Fruit fly (Drosophila melanogaster) whole organism, embryonic: ENCODE measurements around the gene Acat2.

Experiments
- Abd-B ChIP-seq: fragments of 200-800 bp; sonication (Bioruptor generic); optimal IDR thresholded peaks from 2 replicates; lab custom pipeline; 2018; ENCODE audit warnings: missing biosample characterization, mild to moderate bottlenecking, missing genetic modification characterization, moderate library complexity
- Aef1 ChIP-seq: fragments of 200-800 bp; sonication (Bioruptor generic); IDR thresholded peaks from 3 replicates; pipeline ENCODE4 v1.3.6; 2022; ENCODE audit warnings: missing biosample characterization, missing genetic modification characterization
- CG10267 ChIP-seq: fragments of 200-800 bp; sonication (Bioruptor generic); optimal IDR thresholded peaks from 2 replicates; lab custom pipeline; 2018; ENCODE audit warnings: missing biosample characterization, mild to moderate bottlenecking, missing genetic modification characterization, moderate library complexity
- CG13424 ChIP-seq: fragments of 200-800 bp; sonication (Bioruptor generic); optimal IDR thresholded peaks from 2 replicates; lab custom pipeline; 2019; ENCODE audit warnings: missing biosample characterization, mild to moderate bottlenecking, missing genetic modification characterization, moderate library complexity
- CG13624 ChIP-seq: fragments of 200-800 bp; sonication (Bioruptor generic); optimal IDR thresholded peaks from 2 replicates; lab custom pipeline; 2016; ENCODE audit warnings: missing biosample characterization, missing genetic modification characterization
- CG18476 ChIP-seq: fragments of 200-800 bp; sonication (Bioruptor generic); optimal IDR thresholded peaks from 2 replicates; lab custom pipeline; 2016; ENCODE audit warnings: missing biosample characterization, mild to moderate bottlenecking, missing genetic modification characterization
- CG2712 ChIP-seq: fragments of 200-800 bp; optimal IDR thresholded peaks from 3 replicates; lab custom pipeline; 2019; ENCODE audit warnings: missing biosample characterization, mild to moderate bottlenecking, missing genetic modification characterization, moderate library complexity
- CG2875 ChIP-seq: fragments of 200-800 bp; sonication (Bioruptor generic); optimal IDR thresholded peaks from 2 replicates; lab custom pipeline; 2017; ENCODE audit warnings: missing biosample characterization, mild to moderate bottlenecking, missing genetic modification characterization, missing genetic modification reagents
- CG30403 ChIP-seq: fragments of 200-800 bp; sonication (Bioruptor generic); optimal IDR thresholded peaks from 3 replicates; lab custom pipeline; 2016; ENCODE audit warnings: missing biosample characterization, missing genetic modification characterization
- CG4282 ChIP-seq: fragments of 200-800 bp; sonication (Bioruptor generic); optimal IDR thresholded peaks from 2 replicates; lab custom pipeline; 2016; ENCODE audit warnings: missing biosample characterization, missing genetic modification characterization
- CG4328 ChIP-seq: fragments of 200-800 bp; sonication (Bioruptor generic); optimal IDR thresholded peaks from 3 replicates; lab custom pipeline; 2017; ENCODE audit warnings: missing biosample characterization, missing genetic modification reagents, missing genetic modification characterization
- CG4617 ChIP-seq: fragments of 200-800 bp; sonication (Bioruptor generic); optimal IDR thresholded peaks from 3 replicates; lab custom pipeline; 2016; ENCODE audit warnings: missing biosample characterization, missing genetic modification characterization, borderline replicate concordance
- CG7372 ChIP-seq: fragments of 200-800 bp; sonication (Bioruptor generic); IDR thresholded peaks from 2 replicates; pipeline ENCODE4 v1.3.6; 2022; ENCODE audit warnings: missing biosample characterization, missing genetic modification characterization
- CG7786 ChIP-seq: fragments of 200-800 bp; sonication (Bioruptor generic); optimal IDR thresholded peaks from 2 replicates; lab custom pipeline; 2016; ENCODE audit warnings: missing biosample characterization, missing genetic modification characterization
- CG7963 ChIP-seq: fragments of 200-800 bp; sonication (Bioruptor generic); IDR thresholded peaks from 3 replicates; pipeline ENCODE4 v1.3.6; 2022; ENCODE audit warnings: missing biosample characterization, missing genetic modification characterization; ENCODE audit not compliant: partially characterized antibody
- CG7987 ChIP-seq: fragments of 200-800 bp; sonication (Bioruptor generic); optimal IDR thresholded peaks from 2 replicates; lab custom pipeline; 2018; ENCODE audit warnings: missing biosample characterization, mild to moderate bottlenecking, missing genetic modification characterization, moderate library complexity
- CHES-1-like ChIP-seq: fragments of 200-800 bp; sonication (Bioruptor generic); optimal IDR thresholded peaks from 2 replicates; lab custom pipeline; 2016; ENCODE audit warnings: missing biosample characterization, missing genetic modification characterization
- D19A ChIP-seq: fragments of 200-800 bp; optimal IDR thresholded peaks from 3 replicates; lab custom pipeline; 2019; ENCODE audit warnings: missing biosample characterization, mild to moderate bottlenecking, missing genetic modification characterization, moderate library complexity
- Dbx ChIP-seq: fragments of 200-800 bp; sonication (Bioruptor generic); IDR thresholded peaks from 3 replicates; pipeline ENCODE4 v1.3.6; 2022; ENCODE audit warnings: missing biosample characterization, missing genetic modification characterization
- E2f2 ChIP-seq: fragments of 200-800 bp; sonication (Bioruptor generic); IDR thresholded peaks from 2 replicates; pipeline ENCODE4 v1.3.6; 2022; ENCODE audit warnings: missing biosample characterization, missing genetic modification characterization
- Eip74EF ChIP-seq, 2 experiments: fragments of 200-800 bp in 1 of 2; fragments of >200 bp in 1 of 2; sonication (Bioruptor generic) in 1 of 2; optimal IDR thresholded peaks; 2 replicates each; lab custom pipeline; 2017 to 2019; ENCODE audit warnings: missing biosample characterization in 2 of 2, missing genetic modification characterization in 2 of 2, mild to moderate bottlenecking in 1 of 2, moderate library complexity in 1 of 2
- Fer2 ChIP-seq: fragments of 200-800 bp; sonication (Bioruptor generic); optimal IDR thresholded peaks from 2 replicates; lab custom pipeline; 2018; ENCODE audit warnings: missing biosample characterization, mild to moderate bottlenecking, missing genetic modification characterization, moderate library complexity
- HHEX ChIP-seq: fragments of 200-800 bp; sonication (Bioruptor generic); optimal IDR thresholded peaks from 3 replicates; lab custom pipeline; 2017; ENCODE audit warnings: missing biosample characterization, mild to moderate bottlenecking, missing genetic modification characterization, missing genetic modification reagents
- Hr51 ChIP-seq, 2 experiments: fragments of 200-800 bp; sonication (Bioruptor generic); optimal IDR thresholded peaks; 2 replicates in 1 of 2; 3 replicates in 1 of 2; lab custom pipeline; 2016 to 2018; ENCODE audit warnings: missing biosample characterization in 2 of 2, missing genetic modification characterization in 2 of 2, mild to moderate bottlenecking in 1 of 2, moderate library complexity in 1 of 2
- Hsf ChIP-seq: fragments of 200-800 bp; sonication (Bioruptor generic); optimal IDR thresholded peaks from 3 replicates; lab custom pipeline; 2016; ENCODE audit warnings: missing biosample characterization, missing genetic modification characterization
- Med ChIP-seq: fragments of 200-800 bp; sonication (Bioruptor generic); peaks from one replicate; lab custom pipeline; 2016; ENCODE audit warnings: missing biosample characterization, missing genetic modification characterization, mild to moderate bottlenecking, inconsistent platforms, moderate library complexity
- NC2α ChIP-seq: fragments of 200-800 bp; sonication (Bioruptor generic); optimal IDR thresholded peaks from 2 replicates; lab custom pipeline; 2016; ENCODE audit warnings: missing biosample characterization, missing genetic modification characterization
- NK7.1 ChIP-seq: fragments of 200-800 bp; sonication (Bioruptor generic); optimal IDR thresholded peaks from 3 replicates; lab custom pipeline; 2016; ENCODE audit warnings: missing biosample characterization, missing genetic modification characterization
- NfI ChIP-seq: fragments of 200-800 bp; sonication (Bioruptor generic); optimal IDR thresholded peaks from 3 replicates; lab custom pipeline; 2018; ENCODE audit warnings: missing biosample characterization, mild to moderate bottlenecking, missing genetic modification characterization, moderate library complexity
- Opbp ChIP-seq: fragments of 200-800 bp; sonication (Bioruptor generic); IDR thresholded peaks from 3 replicates; pipeline ENCODE4 v1.3.6; 2022; ENCODE audit warnings: missing biosample characterization, missing genetic modification characterization; ENCODE audit not compliant: partially characterized antibody
- Scr ChIP-seq: fragments of 200-800 bp; sonication (Bioruptor generic); IDR thresholded peaks from 2 replicates; pipeline ENCODE4 v1.3.6; 2022; ENCODE audit warnings: missing biosample characterization, missing genetic modification characterization; ENCODE audit not compliant: partially characterized antibody
- Sox100B ChIP-seq: fragments of 200-800 bp; sonication (Bioruptor generic); optimal IDR thresholded peaks from 3 replicates; lab custom pipeline; 2018; ENCODE audit warnings: missing biosample characterization, mild to moderate bottlenecking, missing genetic modification characterization
- al ChIP-seq: fragments of 200-800 bp; sonication (Bioruptor generic); IDR thresholded peaks from 2 replicates; pipeline ENCODE4 v1.3.6; 2022; ENCODE audit warnings: missing biosample characterization, missing genetic modification characterization
- bcd ChIP-seq: fragments of 200-800 bp; sonication (Bioruptor generic); optimal IDR thresholded peaks from 2 replicates; lab custom pipeline; 2017; ENCODE audit warnings: missing biosample characterization, mild to moderate bottlenecking, missing genetic modification characterization
- cg ChIP-seq: fragments of 200-800 bp; sonication (Bioruptor generic); optimal IDR thresholded peaks from 3 replicates; lab custom pipeline; 2019; ENCODE audit warnings: missing biosample characterization, mild to moderate bottlenecking, missing genetic modification characterization, moderate library complexity
- gce ChIP-seq: fragments of 200-800 bp; sonication (Bioruptor generic); IDR thresholded peaks from 3 replicates; pipeline ENCODE4 v1.3.6; 2022; ENCODE audit warnings: missing biosample characterization, missing genetic modification characterization
- ham ChIP-seq: fragments of 200-800 bp; sonication (Bioruptor generic); IDR thresholded peaks from 2 replicates; pipeline ENCODE4 v1.3.6; 2022; ENCODE audit warnings: missing biosample characterization, missing genetic modification characterization
- her ChIP-seq: fragments of 200-800 bp; sonication (Bioruptor generic); optimal IDR thresholded peaks from 2 replicates; lab custom pipeline; 2016; ENCODE audit warnings: missing biosample characterization, missing genetic modification characterization
- ind ChIP-seq: fragments of 200-800 bp; sonication (Bioruptor generic); optimal IDR thresholded peaks from 3 replicates; lab custom pipeline; 2016; ENCODE audit warnings: missing biosample characterization, missing genetic modification characterization
- nom ChIP-seq: fragments of 200-800 bp; sonication (Bioruptor generic); optimal IDR thresholded peaks from 2 replicates; lab custom pipeline; 2017; ENCODE audit warnings: missing biosample characterization, missing genetic modification characterization, mild to moderate bottlenecking, moderate library complexity, missing genetic modification reagents
- phol ChIP-seq: fragments of 200-800 bp; sonication (Bioruptor generic); optimal IDR thresholded peaks from 3 replicates; lab custom pipeline; 2018; ENCODE audit warnings: missing biosample characterization, mild to moderate bottlenecking, missing genetic modification characterization, moderate library complexity
- sna ChIP-seq: fragments of 200-800 bp; sonication (Bioruptor generic); IDR thresholded peaks from 2 replicates; pipeline ENCODE4 v1.3.6; 2022; ENCODE audit warnings: missing biosample characterization, missing genetic modification characterization; ENCODE audit not compliant: partially characterized antibody
- tap ChIP-seq: fragments of 200-800 bp; optimal IDR thresholded peaks from 3 replicates; lab custom pipeline; 2019; ENCODE audit warnings: missing biosample characterization, mild to moderate bottlenecking, missing genetic modification characterization, moderate library complexity
- tll ChIP-seq, 2 experiments: fragments of 200-800 bp in 1 of 2; fragments of >200 bp in 1 of 2; sonication (Bioruptor generic) in 1 of 2; optimal IDR thresholded peaks; 2 replicates each; lab custom pipeline; 2017 to 2019; ENCODE audit warnings: missing biosample characterization in 2 of 2, missing genetic modification characterization in 2 of 2, mild to moderate bottlenecking in 1 of 2, moderate library complexity in 1 of 2
- toy ChIP-seq: fragments of 200-800 bp; sonication (Bioruptor generic); IDR thresholded peaks from 2 replicates; pipeline ENCODE4 v1.3.6; 2022; ENCODE audit warnings: missing biosample characterization, missing genetic modification characterization
- trem ChIP-seq: fragments of 200-800 bp; optimal IDR thresholded peaks from 3 replicates; lab custom pipeline; 2019; ENCODE audit warnings: missing biosample characterization, mild to moderate bottlenecking, missing genetic modification characterization, moderate library complexity
- ttk ChIP-seq: fragments of 200-800 bp; sonication (Bioruptor generic); IDR thresholded peaks from 2 replicates; pipeline ENCODE4 v2.1.2; 2022; ENCODE audit warnings: missing biosample characterization, missing genetic modification characterization
- vnd ChIP-seq: fragments of 200-800 bp; sonication (Bioruptor generic); IDR thresholded peaks from 3 replicates; pipeline ENCODE4 v1.3.6; 2022; ENCODE audit warnings: missing biosample characterization, missing genetic modification characterization; ENCODE audit not compliant: partially characterized antibody
- zen2 ChIP-seq: fragments of 200-800 bp; sonication (Bioruptor generic); IDR thresholded peaks from 3 replicates; pipeline ENCODE4 v1.3.6; 2022; ENCODE audit warnings: missing biosample characterization, missing genetic modification characterization; ENCODE audit not compliant: partially characterized antibody

Acat2 gene

dm6 chr3L:1295693-1296092 is 7.1 kb upstream of the Acat2 start, which contains the start of gene Rabex-5 (continued):
- peak; percentile 39 for TF ChIP-seq CG2712
- peak; percentile 9 for TF ChIP-seq nom (GFP tag; lab: Kevin White, UChicago)
- peak; percentile 8 for TF ChIP-seq NC2α (GFP tag; lab: Kevin White, UChicago)
- TF ChIP-seq CG7372 (GFP tag; lab: Robert Waterston, UW), result 0 out of 2 replicates have a peak, but pooled peaks have one; percentile 13
- peak; percentile 9 for TF ChIP-seq NK7.1 (GFP tag; lab: Kevin White, UChicago)
- no peak for TF ChIP-seq D19A
- peak; percentile 39; the same call in 1 of the 3 replicates for TF ChIP-seq zen2
- no peak for TF ChIP-seq tap (tag; lab: Kevin White, UChicago)
- TF ChIP-seq CG4328 (GFP tag; lab: Kevin White, UChicago), result no peak
- TF ChIP-seq tll (GFP tag; optimal IDR thresholded peaks at IDR 0.05; lab: Kevin White, UChicago), result no peak
- peak; percentile 1 for TF ChIP-seq bcd (GFP tag; lab: Kevin White, UChicago)
- TF ChIP-seq trem, result peak; percentile 52
- TF ChIP-seq Scr (GFP tag; lab: Robert Waterston, UW), result peak; percentile 86
- no peak for TF ChIP-seq ham (GFP tag; lab: Robert Waterston, UW)
- peak; percentile 36 for TF ChIP-seq CG7786 (GFP tag; lab: Kevin White, UChicago)
- peak in 1 of 2 experiments; percentile 23 for TF ChIP-seq Hr51 (GFP tag; optimal IDR thresholded peaks at IDR 0.05; lab: Kevin White, UChicago)
- TF ChIP-seq gce (GFP tag; lab: Robert Waterston, UW), result no peak
- peak; percentile 34 for TF ChIP-seq Hsf
- peak; percentile 65 for TF ChIP-seq her (GFP tag; lab: Kevin White, UChicago)
- TF ChIP-seq Med (GFP tag; lab: Kevin White, UChicago), result peak; percentile 85
- TF ChIP-seq CG18476, result no peak
- peak; percentile 41 for TF ChIP-seq CG30403 (GFP tag; lab: Kevin White, UChicago)
- peak; percentile 32 for TF ChIP-seq phol
- no peak for TF ChIP-seq ttk (GFP tag; lab: Robert Waterston, UW)
- TF ChIP-seq CG2875 (GFP tag; lab: Kevin White, UChicago), result no peak
- TF ChIP-seq Opbp, result peak; percentile 89
- no peak for TF ChIP-seq Eip74EF (GFP tag; optimal IDR thresholded peaks at IDR 0.05; lab: Kevin White, UChicago)
- TF ChIP-seq CG13424, result peak; percentile 37
- TF ChIP-seq Fer2 (tag; lab: Kevin White, UChicago), result no peak
- TF ChIP-seq Dbx (GFP tag; lab: Robert Waterston, UW), result peak; percentile 46; the same call in 2 of the 3 replicates
- TF ChIP-seq CG10267 (tag; lab: Kevin White, UChicago), result peak; percentile 25
- peak; percentile 75 for TF ChIP-seq sna (GFP tag; lab: Robert Waterston, UW)
- no peak for TF ChIP-seq Sox100B (GFP tag; lab: Kevin White, UChicago)
- TF ChIP-seq E2f2 (GFP tag; lab: Robert Waterston, UW), result peak; percentile 74
- peak; percentile 27 for TF ChIP-seq HHEX (GFP tag; lab: Kevin White, UChicago)
- peak; percentile 85 for TF ChIP-seq CG4617 (GFP tag; lab: Kevin White, UChicago)
- no peak for TF ChIP-seq toy (GFP tag; lab: Robert Waterston, UW)
- TF ChIP-seq cg, result no peak
- peak; percentile 67 for TF ChIP-seq CHES-1-like (GFP tag; lab: Kevin White, UChicago)
- peak; percentile 20 for TF ChIP-seq CG4282 (GFP tag; lab: Kevin White, UChicago)
- peak; percentile 4 for TF ChIP-seq ind (GFP tag; lab: Kevin White, UChicago)
- TF ChIP-seq CG13624, result peak; percentile 43
- TF ChIP-seq NfI (GFP tag; lab: Kevin White, UChicago), result peak; percentile 29
- peak; percentile 73 for TF ChIP-seq vnd (GFP tag; lab: Robert Waterston, UW)
- 0 out of 2 replicates have a peak, but pooled peaks have one; percentile 14 for TF ChIP-seq al (GFP tag; lab: Robert Waterston, UW)
- TF ChIP-seq Aef1 (GFP tag; lab: Robert Waterston, UW), result no peak
- TF ChIP-seq CG7987, result peak; percentile 45
- TF ChIP-seq CG7963 (GFP tag; lab: Robert Waterston, UW), result peak; percentile 62; the same call in 2 of the 3 replicates
- TF ChIP-seq Abd-B (GFP tag; lab: Kevin White, UChicago), result peak; percentile 2
